Fruit fly (Drosophila melanogaster) whole organism, embryonic: ENCODE data around the gene Usp30.

ENCODE experiments used
- Adf1 ChIP-seq: fragments of 200-800 bp; sonication (Bioruptor generic); IDR thresholded peaks from 2 replicates; pipeline ENCODE4 v1.3.6; 2022; ENCODE audit warnings: missing biosample characterization, missing genetic modification characterization
- Bteb2 ChIP-seq: fragments of 200-800 bp; sonication (Bioruptor generic); optimal IDR thresholded peaks from 2 replicates; lab custom pipeline; 2016; ENCODE audit warnings: missing biosample characterization, missing genetic modification characterization
- CG12659 ChIP-seq: fragments of 200-800 bp; sonication (Bioruptor generic); optimal IDR thresholded peaks from 3 replicates; lab custom pipeline; 2017; ENCODE audit warnings: mild to moderate bottlenecking, missing biosample characterization, missing genetic modification reagents, missing genetic modification characterization
- CG13287 ChIP-seq: fragments of 200-800 bp; sonication (Bioruptor generic); IDR thresholded peaks from 2 replicates; pipeline ENCODE4 v1.3.6; 2022; ENCODE audit warnings: missing biosample characterization, missing genetic modification characterization; ENCODE audit not compliant: partially characterized antibody
- CG13624 ChIP-seq: fragments of 200-800 bp; sonication (Bioruptor generic); optimal IDR thresholded peaks from 2 replicates; lab custom pipeline; 2016; ENCODE audit warnings: missing biosample characterization, missing genetic modification characterization
- CG14710 ChIP-seq: fragments of 200-800 bp; sonication (Bioruptor generic); optimal IDR thresholded peaks from 3 replicates; lab custom pipeline; 2019; ENCODE audit warnings: missing biosample characterization, mild to moderate bottlenecking, missing genetic modification characterization, moderate library complexity
- CG15073 ChIP-seq: fragments of 200-800 bp; sonication (Bioruptor generic); optimal IDR thresholded peaks from 2 replicates; lab custom pipeline; 2016; ENCODE audit warnings: missing biosample characterization, missing genetic modification characterization
- CG17568 ChIP-seq: fragments of 200-800 bp; sonication (Bioruptor generic); optimal IDR thresholded peaks from 2 replicates; lab custom pipeline; 2018; ENCODE audit warnings: missing biosample characterization, mild to moderate bottlenecking, missing genetic modification characterization, moderate library complexity
- CG17802 ChIP-seq: fragments of 200-800 bp; sonication (Bioruptor generic); optimal IDR thresholded peaks from 2 replicates; lab custom pipeline; 2018; ENCODE audit warnings: missing biosample characterization, mild to moderate bottlenecking, missing genetic modification characterization, moderate library complexity
- CG2120 ChIP-seq: fragments of 200-800 bp; sonication (Bioruptor generic); optimal IDR thresholded peaks from 3 replicates; lab custom pipeline; 2016; ENCODE audit warnings: missing biosample characterization, missing genetic modification characterization
- CG2199 ChIP-seq: fragments of 200-800 bp; sonication (Bioruptor generic); IDR thresholded peaks from 3 replicates; pipeline ENCODE4 v1.3.6; 2022; ENCODE audit warnings: missing biosample characterization, missing genetic modification characterization
- CG34224 ChIP-seq: fragments of 200-800 bp; sonication (Bioruptor generic); IDR thresholded peaks from 3 replicates; pipeline ENCODE4 v1.3.6; 2022; ENCODE audit warnings: missing biosample characterization, missing genetic modification characterization; ENCODE audit not compliant: partially characterized antibody
- CG4360 ChIP-seq: fragments of 200-800 bp; sonication (Bioruptor generic); IDR thresholded peaks from 2 replicates; pipeline ENCODE4 v1.3.6; 2022; ENCODE audit warnings: missing biosample characterization, missing genetic modification characterization
- CG43689 ChIP-seq: fragments of 200-800 bp; sonication (Bioruptor generic); IDR thresholded peaks from 2 replicates; pipeline ENCODE4 v1.3.6; 2022; ENCODE audit warnings: missing biosample characterization, missing genetic modification characterization
- CG6654 ChIP-seq: fragments of 200-800 bp; sonication (Bioruptor generic); optimal IDR thresholded peaks from 2 replicates; lab custom pipeline; 2017; ENCODE audit warnings: missing biosample characterization, mild to moderate bottlenecking, missing genetic modification characterization
- CG6683 ChIP-seq: fragments of 200-800 bp; sonication (Bioruptor generic); optimal IDR thresholded peaks from 2 replicates; lab custom pipeline; 2017; ENCODE audit warnings: missing biosample characterization, mild to moderate bottlenecking, missing genetic modification characterization, missing genetic modification reagents
- CG9437 ChIP-seq: fragments of 200-800 bp; sonication (Bioruptor generic); optimal IDR thresholded peaks from 2 replicates; lab custom pipeline; 2018; ENCODE audit warnings: missing biosample characterization, mild to moderate bottlenecking, missing genetic modification characterization
- Dp ChIP-seq: fragments of 200-800 bp; sonication (Bioruptor generic); optimal IDR thresholded peaks from 2 replicates; lab custom pipeline; 2018; ENCODE audit warnings: missing biosample characterization, mild to moderate bottlenecking, missing genetic modification characterization, moderate library complexity
- HHEX ChIP-seq: fragments of 200-800 bp; sonication (Bioruptor generic); optimal IDR thresholded peaks from 3 replicates; lab custom pipeline; 2017; ENCODE audit warnings: missing biosample characterization, mild to moderate bottlenecking, missing genetic modification characterization, missing genetic modification reagents
- HLH3B ChIP-seq: fragments of 200-800 bp; sonication (Bioruptor generic); IDR thresholded peaks from 2 replicates; pipeline ENCODE4 v1.3.6; 2022; ENCODE audit warnings: missing biosample characterization, missing genetic modification characterization
- Hey ChIP-seq: fragments of 200-800 bp; sonication (Bioruptor generic); optimal IDR thresholded peaks from 3 replicates; lab custom pipeline; 2018; ENCODE audit warnings: missing biosample characterization, mild to moderate bottlenecking, missing genetic modification characterization
- Hr39 ChIP-seq: fragments of >200 bp; optimal IDR thresholded peaks from 2 replicates; lab custom pipeline; 2017
- Hr78 ChIP-seq, 2 experiments: fragments of 200-800 bp in 1 of 2; fragments of >200 bp in 1 of 2; sonication (Bioruptor generic) in 1 of 2; optimal IDR thresholded peaks; 2 replicates each; lab custom pipeline; 2017 to 2019; ENCODE audit warnings: missing biosample characterization in 2 of 2, missing genetic modification characterization in 2 of 2, mild to moderate bottlenecking in 1 of 2, moderate library complexity in 1 of 2
- MESR4 ChIP-seq: fragments of 200-800 bp; sonication (Bioruptor generic); optimal IDR thresholded peaks from 2 replicates; lab custom pipeline; 2018; ENCODE audit warnings: missing biosample characterization, mild to moderate bottlenecking, missing genetic modification characterization, moderate library complexity
- Nf-YA ChIP-seq: fragments of 200-800 bp; sonication (Bioruptor generic); IDR thresholded peaks from 2 replicates; pipeline ENCODE4 v1.3.6; 2022; ENCODE audit warnings: missing biosample characterization, missing genetic modification characterization
- Rfx ChIP-seq: fragments of 200-800 bp; sonication (Bioruptor generic); IDR thresholded peaks from 2 replicates; pipeline ENCODE4 v1.3.6; 2022; ENCODE audit warnings: missing biosample characterization, missing genetic modification characterization
- Sry-β ChIP-seq: fragments of 200-800 bp; sonication (Bioruptor generic); optimal IDR thresholded peaks from 2 replicates; lab custom pipeline; 2018; ENCODE audit warnings: missing biosample characterization, mild to moderate bottlenecking, missing genetic modification characterization, moderate library complexity
- Xrp1 ChIP-seq: fragments of 200-800 bp; sonication (Bioruptor generic); IDR thresholded peaks from 2 replicates; pipeline ENCODE4 v1.3.6; 2022; ENCODE audit warnings: missing biosample characterization, missing genetic modification characterization
- ab ChIP-seq: fragments of 200-800 bp; sonication (Bioruptor generic); optimal IDR thresholded peaks from 2 replicates; lab custom pipeline; 2016; ENCODE audit warnings: missing biosample characterization, missing genetic modification characterization
- bab2 ChIP-seq: fragments of 200-800 bp; sonication (Bioruptor generic); optimal IDR thresholded peaks from 2 replicates; lab custom pipeline; 2016; ENCODE audit warnings: missing biosample characterization, missing genetic modification characterization
- cg ChIP-seq: fragments of 200-800 bp; sonication (Bioruptor generic); optimal IDR thresholded peaks from 3 replicates; lab custom pipeline; 2019; ENCODE audit warnings: missing biosample characterization, mild to moderate bottlenecking, missing genetic modification characterization, moderate library complexity
- ci ChIP-seq: fragments of 200-800 bp; sonication (Bioruptor generic); IDR thresholded peaks from 3 replicates; pipeline ENCODE4 v1.3.6; 2022; ENCODE audit warnings: missing biosample characterization, missing genetic modification characterization
- corto ChIP-seq: fragments of 200-800 bp; sonication (Bioruptor generic); optimal IDR thresholded peaks from 2 replicates; lab custom pipeline; 2016; ENCODE audit warnings: missing biosample characterization, mild to moderate bottlenecking, missing genetic modification characterization, moderate library complexity
- croc ChIP-seq: fragments of 200-800 bp; sonication (Bioruptor generic); conservative IDR thresholded peaks from 3 replicates; pipeline ENCODE4 v1.3.6; 2022; ENCODE audit warnings: missing biosample characterization, missing genetic modification characterization
- gcm2 ChIP-seq: fragments of 200-800 bp; sonication (Bioruptor generic); optimal IDR thresholded peaks from 2 replicates; lab custom pipeline; 2016; ENCODE audit warnings: missing biosample characterization, missing genetic modification characterization
- hb ChIP-seq: fragments of 200-800 bp; sonication (Bioruptor generic); IDR thresholded peaks from 3 replicates; pipeline ENCODE4 v1.3.6; 2022; ENCODE audit warnings: missing biosample characterization, missing genetic modification characterization; ENCODE audit not compliant: partially characterized antibody
- jing ChIP-seq: fragments of 200-800 bp; sonication (Bioruptor generic); optimal IDR thresholded peaks from 2 replicates; lab custom pipeline; 2018; ENCODE audit warnings: missing biosample characterization, mild to moderate bottlenecking, missing genetic modification characterization
- kah ChIP-seq: fragments of 200-800 bp; sonication (Bioruptor generic); optimal IDR thresholded peaks from 2 replicates; lab custom pipeline; 2018; ENCODE audit warnings: missing biosample characterization, mild to moderate bottlenecking, missing genetic modification characterization
- kay ChIP-seq: fragments of 200-800 bp; sonication (Bioruptor generic); optimal IDR thresholded peaks from 2 replicates; lab custom pipeline; 2016; ENCODE audit warnings: missing biosample characterization, missing genetic modification characterization
- mam ChIP-seq: fragments of 200-800 bp; sonication (Bioruptor generic); optimal IDR thresholded peaks from 3 replicates; lab custom pipeline; 2016; ENCODE audit warnings: missing biosample characterization, missing genetic modification characterization
- nerfin-1 ChIP-seq: fragments of 200-800 bp; sonication (Bioruptor generic); optimal IDR thresholded peaks from 3 replicates; lab custom pipeline; 2019; ENCODE audit warnings: missing biosample characterization, mild to moderate bottlenecking, missing genetic modification characterization, moderate library complexity
- otp ChIP-seq: fragments of 200-800 bp; sonication (Bioruptor generic); IDR thresholded peaks from 3 replicates; pipeline ENCODE4, ENCODE4 v1.3.6; 2022; ENCODE audit warnings: missing biosample characterization, missing genetic modification characterization
- pfk ChIP-seq: fragments of 200-800 bp; sonication (Bioruptor generic); optimal IDR thresholded peaks from 2 replicates; lab custom pipeline; 2018; ENCODE audit warnings: missing biosample characterization, mild to moderate bottlenecking, missing genetic modification characterization, moderate library complexity
- sens-2 ChIP-seq: fragments of 200-800 bp; sonication (Bioruptor generic); IDR thresholded peaks from 2 replicates; pipeline ENCODE4 v1.3.6; 2022; ENCODE audit warnings: missing biosample characterization, missing genetic modification characterization
- seq ChIP-seq: fragments of 200-800 bp; sonication (Bioruptor generic); IDR thresholded peaks from 2 replicates; pipeline ENCODE4 v1.3.6; 2022; ENCODE audit warnings: missing biosample characterization, missing genetic modification characterization
- sim ChIP-seq: fragments of 200-800 bp; sonication (Bioruptor generic); IDR thresholded peaks from 2 replicates; pipeline ENCODE4 v1.3.6; 2022; ENCODE audit warnings: missing biosample characterization, missing genetic modification characterization
- slou ChIP-seq: fragments of 200-800 bp; sonication (Bioruptor generic); optimal IDR thresholded peaks from 3 replicates; lab custom pipeline; 2016; ENCODE audit warnings: missing biosample characterization, missing genetic modification characterization
- tup ChIP-seq: fragments of 200-800 bp; sonication (Bioruptor generic); optimal IDR thresholded peaks from 2 replicates; lab custom pipeline; 2016; ENCODE audit warnings: missing biosample characterization, mild to moderate bottlenecking, missing genetic modification characterization, moderate library complexity
- unc-4 ChIP-seq: fragments of 200-800 bp; sonication (Bioruptor generic); IDR thresholded peaks from 2 replicates; pipeline ENCODE4 v1.3.6; 2022; ENCODE audit warnings: missing biosample characterization, missing genetic modification characterization; ENCODE audit not compliant: partially characterized antibody

Gene Usp30

dm6 chrX:5918499-5919126, 39.0 kb upstream of the Usp30 start (continued):
- TF ChIP-seq kay (peak; percentile 98), cg (GFP tag; lab: Kevin White, UChicago) (peak; percentile 94), CG15073 (GFP tag; lab: Kevin White, UChicago) (peak; percentile 87), CG6683 (GFP tag; lab: Kevin White, UChicago) (peak; percentile 97), pfk (GFP tag; lab: Kevin White, UChicago) (peak; percentile 49), Adf1 (peak; percentile 92), hb (GFP tag; lab: Robert Waterston, UW) (peak; percentile 72; the same call in 2 of the 3 replicates), CG14710 (tag; lab: Kevin White, UChicago) (peak; percentile 94), Hr78 (GFP tag; optimal IDR thresholded peaks at IDR 0.05; lab: Kevin White, UChicago) (peak in 1 of 2 experiments; percentile 90), unc-4 (GFP tag; lab: Robert Waterston, UW) (peak; percentile 61), bab2 (GFP tag; lab: Kevin White, UChicago) (peak; percentile 99), CG17568 (GFP tag; lab: Kevin White, UChicago) (peak; percentile 97), ab (GFP tag; lab: Kevin White, UChicago) (peak; percentile 99), MESR4 (GFP tag; lab: Kevin White, UChicago) (peak; percentile 73), CG4360 (GFP tag; lab: Robert Waterston, UW) (peak; percentile 86), HLH3B (GFP tag; lab: Robert Waterston, UW) (peak; percentile 100), mam (GFP tag; lab: Kevin White, UChicago) (peak; percentile 100), tup (GFP tag; lab: Kevin White, UChicago) (peak; percentile 98), ci (GFP tag; lab: Robert Waterston, UW) (peak; percentile 100), CG43689 (peak; percentile 98), jing (GFP tag; lab: Kevin White, UChicago) (peak; percentile 98), slou (GFP tag; lab: Kevin White, UChicago) (peak; percentile 98), CG12659 (GFP tag; lab: Kevin White, UChicago) (peak; percentile 99), Sry-β (peak; percentile 49), CG13624 (GFP tag; lab: Kevin White, UChicago) (peak; percentile 99), seq (GFP tag; lab: Robert Waterston, UW) (peak; percentile 99), Rfx (GFP tag; lab: Robert Waterston, UW) (peak; percentile 100), Nf-YA (GFP tag; lab: Robert Waterston, UW) (peak; percentile 98), CG17802 (tag; lab: Kevin White, UChicago) (peak; percentile 90), kah (peak; percentile 94), Hr39 (lab: Kevin White, UChicago) (no peak), CG34224 (peak; percentile 90), CG13287 (GFP tag; lab: Robert Waterston, UW) (peak; percentile 77), gcm2 (GFP tag; lab: Kevin White, UChicago) (peak; percentile 98), CG6654 (peak; percentile 93), Bteb2 (peak; percentile 98), sim (GFP tag; lab: Robert Waterston, UW) (peak; percentile 95), Xrp1 (GFP tag; lab: Robert Waterston, UW) (peak; percentile 99), sens-2 (GFP tag; lab: Robert Waterston, UW) (peak; percentile 98), HHEX (GFP tag; lab: Kevin White, UChicago) (peak; percentile 99), nerfin-1 (tag; lab: Kevin White, UChicago) (peak; percentile 96), Dp (peak; percentile 43), corto (GFP tag; lab: Kevin White, UChicago) (peak; percentile 93), CG2199 (GFP tag; lab: Robert Waterston, UW) (peak; percentile 99), croc (GFP tag; lab: Robert Waterston, UW) (peak; percentile 99), CG9437 (GFP tag; lab: Kevin White, UChicago) (peak; percentile 91), CG2120 (GFP tag; lab: Kevin White, UChicago) (peak; percentile 100), otp (GFP tag; lab: Robert Waterston, UW) (peak; percentile 99), Hey (peak; percentile 95)
